Worm (Caenorhabditis elegans): Measurements from ENCODE around the gene cbp-1.

DNA sequence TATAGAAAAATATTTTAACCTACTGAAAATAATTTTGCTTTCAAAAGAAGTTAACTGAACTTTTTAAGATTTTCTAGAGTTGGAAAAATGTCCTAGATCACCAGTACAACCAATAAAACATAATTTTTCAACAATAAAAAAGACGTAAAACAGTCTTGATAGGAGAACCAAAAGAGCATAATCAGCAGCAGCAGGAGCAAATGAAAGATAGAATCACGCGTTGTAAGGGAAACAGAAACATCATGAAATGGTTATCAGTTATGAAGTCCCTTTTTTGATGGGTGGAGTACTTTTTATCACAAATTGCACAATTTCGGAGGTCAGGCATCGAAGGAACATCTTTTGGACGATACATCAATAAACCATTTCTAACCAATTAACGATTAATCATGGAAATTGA is 44.3 kb upstream of the cbp-1 start:
- TF ChIP-seq dao-5 (tag; optimal IDR thresholded peaks at IDR 0.05) = no peak
- TF ChIP-seq him-1 (tag; optimal IDR thresholded peaks at IDR 0.05) = no peak

Data from whole organism, L4/young adult.